Fruit fly (Drosophila melanogaster) S2 (cell line): ENCODE results near the gene BNIP3.

Experiments used
- CG8478 ChIP-seq: fragments of >200 bp; optimal IDR thresholded peaks from 2 replicates; lab custom pipeline; 2018
- CTCF ChIP-seq, 2 experiments: fragments of >200 bp; optimal IDR thresholded peaks; 2 replicates each; lab custom pipeline; 2018

DNA sequence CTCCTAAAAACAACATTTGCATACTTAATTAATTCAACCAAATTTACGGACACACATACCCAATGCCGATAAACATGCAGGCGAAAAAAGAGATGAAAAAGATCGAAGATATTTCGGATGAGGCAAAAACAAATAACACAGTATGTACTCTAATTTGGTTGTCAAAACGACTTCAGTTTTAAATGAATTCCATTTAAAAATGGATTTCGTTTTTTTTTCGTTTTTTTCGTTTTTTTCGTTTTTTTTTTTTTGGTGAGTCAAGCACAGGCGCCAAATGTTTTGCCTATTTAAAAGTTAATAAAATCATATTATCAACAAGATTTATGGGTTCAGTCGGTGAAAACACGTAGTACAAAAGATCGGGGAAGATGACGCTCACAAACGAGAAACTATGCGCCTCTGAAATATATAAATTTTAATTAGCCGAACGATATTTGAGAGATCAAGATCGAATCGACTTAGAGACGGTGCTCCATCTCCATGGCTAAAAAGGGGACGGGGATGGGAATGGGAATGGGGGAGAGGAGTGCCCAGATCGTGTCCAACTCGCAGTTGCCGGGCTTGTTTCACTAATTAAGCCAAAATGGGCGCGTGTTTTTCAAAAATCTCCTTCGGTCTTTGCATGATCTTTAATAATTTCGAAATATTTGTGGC, 29.1 kb upstream of the BNIP3 start:
- TF ChIP-seq CTCF (optimal IDR thresholded peaks at IDR 0.05; lab: Kevin White, UChicago): no peak
- TF ChIP-seq CG8478: no peak
